Worm (Caenorhabditis elegans) whole organism, L2 larva: Measurements from ENCODE around the gene Y6E2A.5.

Source experiments
- C34F6.9 ChIP-seq: fragments of 150-350 bp; optimal IDR thresholded peaks from 2 replicates; lab custom pipeline; 2014; ENCODE audit warnings: missing biosample characterization, missing genetic modification characterization
- F13H6.1 ChIP-seq: sonication (generic microtip); optimal IDR thresholded peaks from 2 replicates; lab custom pipeline; 2016; ENCODE audit warnings: missing genetic modification characterization, missing compliant biosample characterization
- R02D3.7 ChIP-seq: fragments of 150-350 bp; optimal IDR thresholded peaks from 2 replicates; lab custom pipeline; 2014; ENCODE audit warnings: missing biosample characterization, missing genetic modification characterization
- ZK546.5 ChIP-seq: sonication (generic microtip); optimal IDR thresholded peaks from 2 replicates; lab custom pipeline; 2017; ENCODE audit warnings: missing biosample characterization, missing genetic modification characterization
- alr-1 ChIP-seq: fragments of 150-350 bp; optimal IDR thresholded peaks from 2 replicates; lab custom pipeline; 2014; ENCODE audit warnings: missing biosample characterization, missing genetic modification characterization
- aly-2 ChIP-seq: fragments of 150-350 bp; optimal IDR thresholded peaks from 2 replicates; lab custom pipeline; 2014; ENCODE audit warnings: missing biosample characterization, missing genetic modification characterization
- ama-1 ChIP-seq: fragments of 150-350 bp; optimal IDR thresholded peaks from 2 replicates; lab custom pipeline; 2018; ENCODE audit warnings: inconsistent platforms
- blmp-1 ChIP-seq: sonication (generic microtip); optimal IDR thresholded peaks from 2 replicates; lab custom pipeline; 2017; ENCODE audit warnings: missing genetic modification characterization, mild to moderate bottlenecking, missing compliant biosample characterization, antibody characterized with exemption, moderate library complexity; ENCODE audit not compliant: insufficient read depth
- crh-2 ChIP-seq: sonication (generic microtip); optimal IDR thresholded peaks from 2 replicates; lab custom pipeline; 2017; ENCODE audit warnings: missing biosample characterization, missing genetic modification characterization
- elt-1 ChIP-seq: fragments of 150-350 bp; optimal IDR thresholded peaks from 2 replicates; lab custom pipeline; 2014; ENCODE audit warnings: missing biosample characterization, missing genetic modification characterization
- elt-3 ChIP-seq: sonication (generic microtip); optimal IDR thresholded peaks from 2 replicates; lab custom pipeline; 2017; ENCODE audit warnings: missing biosample characterization, missing genetic modification characterization
- lin-11 ChIP-seq: fragments of 150-350 bp; sonication (generic microtip); optimal IDR thresholded peaks from 2 replicates; lab custom pipeline; 2014; ENCODE audit warnings: missing biosample characterization, missing genetic modification characterization, inconsistent platforms, mixed read lengths
- lin-13 ChIP-seq: fragments of 150-350 bp; optimal IDR thresholded peaks from 2 replicates; lab custom pipeline; 2014; ENCODE audit warnings: missing biosample characterization, missing genetic modification reagents, missing genetic modification characterization
- lin-39 ChIP-seq: fragments of 150-350 bp; optimal IDR thresholded peaks from 2 replicates; lab custom pipeline; 2014; ENCODE audit warnings: missing biosample characterization, missing genetic modification reagents, missing genetic modification characterization
- lsy-2 ChIP-seq, 2 experiments: fragments of 150-350 bp in 1 of 2; sonication (generic microtip) in 1 of 2; optimal IDR thresholded peaks; 2 replicates each; lab custom pipeline; 2014 to 2017; ENCODE audit warnings: missing biosample characterization in 2 of 2, missing genetic modification characterization in 2 of 2
- mab-5 ChIP-seq: fragments of 150-350 bp; optimal IDR thresholded peaks from 2 replicates; lab custom pipeline; 2014; ENCODE audit warnings: missing biosample characterization, missing genetic modification characterization
- mbf-1 ChIP-seq: sonication (generic microtip); optimal IDR thresholded peaks from 2 replicates; lab custom pipeline; 2017; ENCODE audit warnings: missing biosample characterization, missing genetic modification characterization
- mdl-1 ChIP-seq, 2 experiments: fragments of 150-350 bp in 1 of 2; sonication (generic microtip) in 1 of 2; optimal IDR thresholded peaks; 2 replicates each; lab custom pipeline; 2017; ENCODE audit warnings: missing biosample characterization in 2 of 2, missing genetic modification characterization in 2 of 2
- nhr-12 ChIP-seq: fragments of 150-350 bp; optimal IDR thresholded peaks from 2 replicates; lab custom pipeline; 2014; ENCODE audit warnings: missing biosample characterization, missing genetic modification characterization
- nhr-129 ChIP-seq: fragments of 150-350 bp; optimal IDR thresholded peaks from 2 replicates; lab custom pipeline; 2014; ENCODE audit warnings: missing biosample characterization, missing genetic modification characterization
- nhr-21 ChIP-seq: fragments of 150-350 bp; optimal IDR thresholded peaks from 2 replicates; lab custom pipeline; 2014; ENCODE audit warnings: missing biosample characterization, missing genetic modification characterization
- nhr-23 ChIP-seq: fragments of 150-350 bp; optimal IDR thresholded peaks from 2 replicates; lab custom pipeline; 2014; ENCODE audit warnings: missing biosample characterization, missing genetic modification reagents, missing genetic modification characterization
- nhr-237 ChIP-seq: fragments of 150-350 bp; optimal IDR thresholded peaks from 2 replicates; lab custom pipeline; 2014; ENCODE audit warnings: missing biosample characterization, missing genetic modification characterization
- nhr-77 ChIP-seq: fragments of 150-350 bp; optimal IDR thresholded peaks from 2 replicates; lab custom pipeline; 2014; ENCODE audit warnings: missing biosample characterization, missing genetic modification characterization
- sem-4 ChIP-seq: fragments of 150-350 bp; optimal IDR thresholded peaks from 2 replicates; lab custom pipeline; 2014; ENCODE audit warnings: missing biosample characterization, missing genetic modification reagents, missing genetic modification characterization
- skn-1 ChIP-seq: sonication (generic microtip); optimal IDR thresholded peaks from 2 replicates; lab custom pipeline; 2017; ENCODE audit warnings: missing biosample characterization, missing genetic modification characterization
- sma-3 ChIP-seq: sonication (generic microtip); optimal IDR thresholded peaks from 2 replicates; lab custom pipeline; 2016; ENCODE audit warnings: missing genetic modification reagents, missing genetic modification characterization, missing compliant biosample characterization
- sma-9 ChIP-seq, 2 experiments: fragments of 150-350 bp in 1 of 2; sonication (generic microtip) in 1 of 2; optimal IDR thresholded peaks; 2 replicates each; lab custom pipeline; 2014 to 2016; ENCODE audit warnings: missing genetic modification characterization in 2 of 2, mild to moderate bottlenecking in 1 of 2, missing biosample characterization in 1 of 2, missing compliant biosample characterization in 1 of 2, missing genetic modification reagents in 1 of 2, moderate library complexity in 1 of 2
- snpc-4 ChIP-seq: fragments of 150-350 bp; optimal IDR thresholded peaks from 2 replicates; lab custom pipeline; 2014; ENCODE audit warnings: missing biosample characterization, missing genetic modification characterization
- unc-39 ChIP-seq: fragments of 150-350 bp; optimal IDR thresholded peaks from 2 replicates; lab custom pipeline; 2014; ENCODE audit warnings: missing biosample characterization, missing genetic modification characterization
- zag-1 ChIP-seq: fragments of 150-350 bp; optimal IDR thresholded peaks from 2 replicates; lab custom pipeline; 2014; ENCODE audit warnings: missing biosample characterization, missing genetic modification characterization
- ztf-1 ChIP-seq: fragments of 200-800 bp; sonication (Bioruptor generic); conservative IDR thresholded peaks from 2 replicates; pipeline ENCODE4 v1.3.6; 2022; ENCODE audit warnings: missing genetic modification characterization, missing compliant biosample characterization
- ztf-11 ChIP-seq: sonication (generic microtip); optimal IDR thresholded peaks from 2 replicates; lab custom pipeline; 2017; ENCODE audit warnings: missing biosample characterization, missing genetic modification characterization
- ztf-4 ChIP-seq: fragments of 150-350 bp; optimal IDR thresholded peaks from 2 replicates; lab custom pipeline; 2014; ENCODE audit warnings: missing biosample characterization, missing genetic modification characterization

Y6E2A.5 gene

DNA sequence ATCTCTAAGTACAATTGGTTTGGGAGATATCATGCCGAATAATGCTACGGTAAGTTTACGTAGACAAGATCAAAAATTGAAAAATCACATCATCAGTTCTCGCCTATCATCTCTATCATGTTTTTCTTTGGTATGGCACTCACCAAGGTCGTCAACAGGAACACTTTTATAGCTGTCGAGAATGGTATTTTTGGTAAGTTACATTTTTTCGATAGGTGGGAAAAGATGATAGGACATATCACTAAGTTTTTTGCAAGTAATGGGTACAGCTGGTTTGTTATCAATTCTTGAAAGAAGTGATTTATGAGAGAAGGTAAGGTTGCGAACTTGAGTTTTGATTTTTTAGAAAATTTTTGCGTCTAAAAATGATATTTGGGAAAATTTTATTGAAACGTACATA is 10.5 kb downstream of the Y6E2A.5 start (continued):
- TF ChIP-seq elt-1 (tag; lab: Kevin White, UChicago) (no peak), alr-1 (tag; lab: Kevin White, UChicago) (no peak)
- TF ChIP-seq, all 48 proteins: peak for 7

DNA sequence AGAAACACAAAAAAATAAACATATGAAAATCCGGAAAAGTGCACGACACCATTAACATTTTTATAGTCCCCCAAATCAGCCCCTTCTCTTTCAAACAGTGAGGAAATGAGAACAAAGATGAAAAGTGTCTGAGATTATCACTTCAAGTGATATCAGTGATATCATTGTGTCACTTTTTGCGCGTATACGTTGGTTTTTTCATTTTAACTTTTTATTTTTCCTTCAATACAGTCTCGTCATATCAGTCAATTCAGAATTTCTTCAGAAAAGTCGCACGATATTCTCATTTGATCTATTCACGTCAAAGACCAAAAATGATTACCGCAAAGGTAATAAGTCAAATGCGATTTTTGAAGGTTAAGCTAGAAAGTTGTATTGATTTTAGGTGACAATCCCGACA is 13.7 kb downstream of the Y6E2A.5 start, which contains the start of gene twk-34:
twk-34 (plus strand) TSS at position 216 of the 400 bp plus-strand sequence.
- no peak for TF ChIP-seq mab-5
- no peak for TF ChIP-seq skn-1 (tag; lab: Kevin White, UChicago)

- TF ChIP-seq aly-2 (tag; lab: Kevin White, UChicago) (no peak), ztf-11 (tag; lab: Kevin White, UChicago) (no peak), nhr-77 (tag; lab: Kevin White, UChicago) (no peak), mbf-1 (tag; lab: Kevin White, UChicago) (no peak), mdl-1 (tag; optimal IDR thresholded peaks at IDR 0.05; lab: Kevin White, UChicago) (no peak), C34F6.9 (tag; lab: Kevin White, UChicago) (no peak), lin-13 (GFP tag; lab: Kevin White, UChicago) (no peak), sma-9 (GFP tag; optimal IDR thresholded peaks at IDR 0.05; lab: Kevin White, UChicago) (no peak), sma-9 (tag; optimal IDR thresholded peaks at IDR 0.05; lab: Kevin White, UChicago) (no peak), blmp-1 (no peak), lin-11 (no peak), R02D3.7 (no peak), nhr-129 (tag; lab: Kevin White, UChicago) (no peak), mab-5 (no peak), lsy-2 (tag; optimal IDR thresholded peaks at IDR 0.05; lab: Kevin White, UChicago) (no peak)
Measured at ce11 chrV:15702263-15702662, 16.2 kb downstream of the Y6E2A.5 start, which contains the start of gene nhr-53. Gene nhr-53, minus strand, starts transcription at chrV:15702363.

DNA sequence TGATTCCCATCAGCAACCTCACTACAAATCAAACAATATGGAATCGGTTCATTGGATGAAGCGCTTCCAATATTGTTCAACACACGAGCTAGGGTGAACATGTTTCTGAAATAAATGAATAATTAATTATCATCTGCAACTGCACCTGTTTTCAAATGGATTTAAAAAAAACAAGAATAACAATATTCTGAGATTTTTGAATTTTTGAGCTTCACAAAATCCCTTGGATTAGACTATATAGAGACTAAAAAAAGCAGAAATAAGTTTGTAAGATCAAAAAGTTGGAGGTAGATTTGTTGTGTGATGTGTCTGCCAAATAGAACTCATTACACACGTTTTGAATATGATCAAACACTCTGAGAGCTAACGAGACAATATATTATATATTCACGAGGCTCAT is 18.7 kb downstream of the Y6E2A.5 start, which contains the start of gene nhr-199:
nhr-199 (minus strand) TSS at position 101 of the 400 bp plus-strand sequence.
- TF ChIP-seq elt-1 (tag; lab: Kevin White, UChicago) (no peak), snpc-4 (no peak), blmp-1 (no peak), ama-1 (lab: Kevin White, UChicago) (no peak), ztf-4 (tag; lab: Kevin White, UChicago) (no peak), R02D3.7 (no peak), crh-2 (tag; lab: Kevin White, UChicago) (no peak), ZK546.5 (tag; lab: Kevin White, UChicago) (no peak)

DNA sequence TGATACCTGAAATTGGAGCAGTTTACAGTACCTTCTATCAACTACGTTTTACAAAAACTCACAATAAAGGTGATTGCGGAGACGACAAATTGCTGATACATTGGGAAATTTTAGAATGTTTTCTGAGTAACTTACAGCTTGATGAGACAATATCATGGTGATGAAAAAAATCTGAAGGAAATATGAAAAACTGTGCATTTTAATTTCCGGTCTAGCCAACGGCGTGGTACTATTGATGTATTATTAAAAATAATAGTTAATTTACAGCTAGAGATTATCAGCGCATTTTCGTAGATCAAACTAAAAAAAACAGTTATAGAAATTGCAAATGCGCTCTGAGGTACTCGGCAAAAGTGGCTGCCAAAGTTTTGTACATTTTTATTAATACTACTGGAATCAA is 20.4 kb downstream of the Y6E2A.5 start, which contains the start of gene srx-29:
srx-29 (minus strand) TSS at position 101 of the 400 bp plus-strand sequence.
- TF ChIP-seq skn-1 (tag; lab: Kevin White, UChicago): no peak
- TF ChIP-seq aly-2 (tag; lab: Kevin White, UChicago): no peak
- no peak for TF ChIP-seq lin-39 (tag; lab: Kevin White, UChicago)
- no peak for TF ChIP-seq nhr-21 (tag; lab: Kevin White, UChicago)
- no peak for TF ChIP-seq unc-39 (tag; lab: Kevin White, UChicago)
- no peak for TF ChIP-seq crh-2 (tag; lab: Kevin White, UChicago)
- TF ChIP-seq F13H6.1 (tag; lab: Kevin White, UChicago): no peak
- no peak for TF ChIP-seq nhr-12 (tag; lab: Kevin White, UChicago)
- TF ChIP-seq lin-11: no peak
- TF ChIP-seq zag-1 (tag; lab: Kevin White, UChicago): no peak
- TF ChIP-seq, all 48 proteins: peak for 0

DNA sequence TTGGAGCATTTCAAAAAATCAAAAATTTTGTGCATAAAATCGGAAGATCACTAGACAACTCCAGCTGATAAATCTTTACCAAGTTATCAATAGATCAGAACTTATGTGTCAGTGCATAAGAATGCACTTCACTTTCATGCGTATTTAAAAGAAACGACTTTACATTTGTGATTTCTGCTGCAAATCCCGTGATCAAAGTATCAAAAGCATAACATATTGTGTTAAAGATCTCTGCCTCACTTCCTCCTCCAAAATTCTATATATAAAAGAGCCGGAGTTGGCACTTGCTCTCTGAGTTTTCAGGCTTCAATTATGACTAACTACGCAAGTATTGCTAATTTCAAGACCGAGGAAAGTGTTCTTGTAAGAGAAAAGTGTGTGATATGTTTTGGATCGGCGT is 24.8 kb downstream of the Y6E2A.5 start, which contains the start of gene nhr-198:
nhr-198 (plus strand) TSS at position 313 of the 400 bp plus-strand sequence.
- TF ChIP-seq C34F6.9 (tag; lab: Kevin White, UChicago) (no peak), ztf-1 (GFP tag; lab: Robert Waterston, UW) (no peak)

ce11 chrV:15689952-15690351 is 28.5 kb downstream of the Y6E2A.5 start, which contains the start of gene nhr-268:
Gene nhr-268, plus strand, starts transcription at chrV:15690252.
- TF ChIP-seq alr-1 (tag; lab: Kevin White, UChicago) (no peak), elt-3 (tag; lab: Kevin White, UChicago) (no peak), F13H6.1 (tag; lab: Kevin White, UChicago) (no peak), nhr-237 (tag; lab: Kevin White, UChicago) (no peak), lin-11 (no peak), nhr-129 (tag; lab: Kevin White, UChicago) (no peak), ztf-4 (tag; lab: Kevin White, UChicago) (no peak), ZK546.5 (tag; lab: Kevin White, UChicago) (no peak), sem-4 (tag; lab: Kevin White, UChicago) (no peak), nhr-77 (tag; lab: Kevin White, UChicago) (no peak), nhr-23 (tag; lab: Kevin White, UChicago) (no peak), sma-3 (no peak), snpc-4 (no peak), lin-13 (GFP tag; lab: Kevin White, UChicago) (no peak), lsy-2 (tag; optimal IDR thresholded peaks at IDR 0.05; lab: Kevin White, UChicago) (no peak)
